Worm (Caenorhabditis elegans) whole organism, L3 larva: ENCODE data around the gene twk-16.

Experiments used
- R02D3.7 ChIP-seq: fragments of 150-350 bp; optimal IDR thresholded peaks from 2 replicates; lab custom pipeline; 2014; ENCODE audit warnings: missing biosample characterization, missing genetic modification characterization
- aly-2 ChIP-seq: fragments of 150-350 bp; optimal IDR thresholded peaks from 2 replicates; lab custom pipeline; 2014; ENCODE audit warnings: missing biosample characterization, missing genetic modification characterization
- ama-1 ChIP-seq: fragments of 150-350 bp; optimal IDR thresholded peaks from 2 replicates; lab custom pipeline; 2018
- ceh-16 ChIP-seq: sonication (generic microtip); optimal IDR thresholded peaks from 2 replicates; lab custom pipeline; 2017; ENCODE audit warnings: missing biosample characterization, missing genetic modification characterization
- ceh-28 ChIP-seq: fragments of 150-350 bp; optimal IDR thresholded peaks from 2 replicates; lab custom pipeline; 2014; ENCODE audit warnings: missing biosample characterization, missing genetic modification reagents, missing genetic modification characterization
- daf-12 ChIP-seq: fragments of 150-350 bp; optimal IDR thresholded peaks from 2 replicates; lab custom pipeline; 2014; ENCODE audit warnings: missing biosample characterization, missing genetic modification reagents, missing genetic modification characterization
- egl-27 ChIP-seq: sonication (generic microtip); optimal IDR thresholded peaks from 4 replicates; lab custom pipeline; 2017; ENCODE audit warnings: missing biosample characterization, missing genetic modification reagents, missing genetic modification characterization
- egl-5 ChIP-seq: fragments of 150-350 bp; optimal IDR thresholded peaks from 2 replicates; lab custom pipeline; 2017; ENCODE audit warnings: missing biosample characterization, missing genetic modification reagents, missing genetic modification characterization, inconsistent platforms
- elt-1 ChIP-seq: fragments of 150-350 bp; optimal IDR thresholded peaks from 2 replicates; lab custom pipeline; 2014; ENCODE audit warnings: missing biosample characterization, missing genetic modification characterization
- elt-2 ChIP-seq: sonication (generic microtip); optimal IDR thresholded peaks from 2 replicates; lab custom pipeline; 2016; ENCODE audit warnings: missing genetic modification reagents, mild to moderate bottlenecking, missing genetic modification characterization, missing compliant biosample characterization
- elt-3 ChIP-seq, 3 experiments: fragments of 150-350 bp in 1 of 3; sonication (generic microtip) in 2 of 3; optimal IDR thresholded peaks; 2 replicates in 2 of 3; 4 replicates in 1 of 3; lab custom pipeline; 2014 to 2017; ENCODE audit warnings: missing biosample characterization in 3 of 3, missing genetic modification characterization in 3 of 3
- eor-1 ChIP-seq, 2 experiments: fragments of 150-350 bp; optimal IDR thresholded peaks; 2 replicates each; lab custom pipeline; 2014 to 2018; ENCODE audit warnings: missing biosample characterization in 2 of 2, missing genetic modification characterization in 2 of 2
- fkh-10 ChIP-seq: sonication (generic microtip); optimal IDR thresholded peaks from 2 replicates; lab custom pipeline; 2017; ENCODE audit warnings: missing biosample characterization, missing genetic modification reagents, missing genetic modification characterization
- fkh-2 ChIP-seq: fragments of 150-350 bp; optimal IDR thresholded peaks from 2 replicates; lab custom pipeline; 2014; ENCODE audit warnings: missing biosample characterization, missing genetic modification reagents, missing genetic modification characterization
- fos-1 ChIP-seq: fragments of 150-350 bp; optimal IDR thresholded peaks from 2 replicates; lab custom pipeline; 2014; ENCODE audit warnings: missing biosample characterization, missing genetic modification characterization
- hmg-11 ChIP-seq: sonication (generic microtip); optimal IDR thresholded peaks from 2 replicates; lab custom pipeline; 2016; ENCODE audit warnings: missing genetic modification characterization, missing compliant biosample characterization
- jun-1 ChIP-seq: fragments of 150-350 bp; optimal IDR thresholded peaks from 2 replicates; lab custom pipeline; 2014; ENCODE audit warnings: missing biosample characterization, missing genetic modification reagents, missing genetic modification characterization
- lin-15B ChIP-seq: fragments of 150-350 bp; optimal IDR thresholded peaks from 2 replicates; lab custom pipeline; 2014; ENCODE audit warnings: missing biosample characterization, missing genetic modification characterization
- lin-39 ChIP-seq: fragments of 150-350 bp; optimal IDR thresholded peaks from 2 replicates; lab custom pipeline; 2018; ENCODE audit warnings: missing biosample characterization, missing genetic modification reagents, missing genetic modification characterization
- lsy-12 ChIP-seq: sonication (generic microtip); optimal IDR thresholded peaks from 2 replicates; lab custom pipeline; 2016; ENCODE audit warnings: mild to moderate bottlenecking, missing genetic modification characterization, missing compliant biosample characterization
- mml-1 ChIP-seq: fragments of 150-350 bp; sonication (generic microtip); optimal IDR thresholded peaks from 3 replicates; lab custom pipeline; 2014; ENCODE audit warnings: missing biosample characterization, missing genetic modification characterization
- nfya-1 ChIP-seq: sonication (generic microtip); optimal IDR thresholded peaks from 2 replicates; lab custom pipeline; 2017; ENCODE audit warnings: missing genetic modification characterization, mild to moderate bottlenecking, missing compliant biosample characterization, antibody characterized with exemption, moderate library complexity; ENCODE audit not compliant: insufficient read depth
- nhr-11 ChIP-seq: fragments of 150-350 bp; optimal IDR thresholded peaks from 2 replicates; lab custom pipeline; 2014; ENCODE audit warnings: missing biosample characterization, missing genetic modification characterization
- nhr-23 ChIP-seq: fragments of 150-350 bp; optimal IDR thresholded peaks from 2 replicates; lab custom pipeline; 2014; ENCODE audit warnings: missing biosample characterization, missing genetic modification reagents, missing genetic modification characterization
- nhr-237 ChIP-seq: fragments of 150-350 bp; optimal IDR thresholded peaks from 2 replicates; lab custom pipeline; 2014; ENCODE audit warnings: missing biosample characterization, missing genetic modification characterization
- nhr-25 ChIP-seq: sonication (generic microtip); optimal IDR thresholded peaks from 2 replicates; lab custom pipeline; 2017; ENCODE audit warnings: missing biosample characterization, missing genetic modification characterization
- nhr-43 ChIP-seq: sonication (generic microtip); optimal IDR thresholded peaks from 2 replicates; lab custom pipeline; 2016; ENCODE audit warnings: mild to moderate bottlenecking, missing genetic modification characterization, missing compliant biosample characterization; ENCODE audit not compliant: poor library complexity, severe bottlenecking
- pha-4 ChIP-seq: fragments of 150-350 bp; optimal IDR thresholded peaks from 2 replicates; lab custom pipeline; 2014; ENCODE audit warnings: missing biosample characterization, missing genetic modification reagents, missing genetic modification characterization
- pqm-1 ChIP-seq: fragments of 150-350 bp; optimal IDR thresholded peaks from 2 replicates; lab custom pipeline; 2017; ENCODE audit warnings: missing biosample characterization, missing genetic modification characterization, inconsistent platforms
- sea-2 ChIP-seq: fragments of 150-350 bp; sonication (generic microtip); optimal IDR thresholded peaks from 4 replicates; lab custom pipeline; 2014; ENCODE audit warnings: missing biosample characterization, missing genetic modification reagents, missing genetic modification characterization
- skn-1 ChIP-seq: fragments of 150-350 bp; optimal IDR thresholded peaks from 2 replicates; lab custom pipeline; 2014; ENCODE audit warnings: missing biosample characterization, missing genetic modification characterization
- snpc-4 ChIP-seq: fragments of 150-350 bp; optimal IDR thresholded peaks from 2 replicates; lab custom pipeline; 2014; ENCODE audit warnings: missing biosample characterization, missing genetic modification characterization
- tbx-2 ChIP-seq: sonication (generic microtip); optimal IDR thresholded peaks from 2 replicates; lab custom pipeline; 2016; ENCODE audit warnings: mild to moderate bottlenecking, missing genetic modification characterization, missing compliant biosample characterization
- unc-39 ChIP-seq: sonication (generic microtip); optimal IDR thresholded peaks from 4 replicates; lab custom pipeline; 2017; ENCODE audit warnings: missing biosample characterization, missing genetic modification characterization
- unc-62 ChIP-seq: fragments of 150-350 bp; sonication (generic microtip); optimal IDR thresholded peaks from 4 replicates; lab custom pipeline; 2014; ENCODE audit warnings: missing biosample characterization, missing genetic modification reagents, missing genetic modification characterization
- zag-1 ChIP-seq: fragments of 150-350 bp; optimal IDR thresholded peaks from 2 replicates; lab custom pipeline; 2014; ENCODE audit warnings: missing biosample characterization, missing genetic modification characterization
- ztf-11 ChIP-seq: fragments of 150-350 bp; optimal IDR thresholded peaks from 2 replicates; lab custom pipeline; 2014; ENCODE audit warnings: missing biosample characterization, missing genetic modification characterization
- ztf-4 ChIP-seq: fragments of 150-350 bp; optimal IDR thresholded peaks from 2 replicates; lab custom pipeline; 2014; ENCODE audit warnings: missing biosample characterization, missing genetic modification characterization

The twk-16 gene

DNA sequence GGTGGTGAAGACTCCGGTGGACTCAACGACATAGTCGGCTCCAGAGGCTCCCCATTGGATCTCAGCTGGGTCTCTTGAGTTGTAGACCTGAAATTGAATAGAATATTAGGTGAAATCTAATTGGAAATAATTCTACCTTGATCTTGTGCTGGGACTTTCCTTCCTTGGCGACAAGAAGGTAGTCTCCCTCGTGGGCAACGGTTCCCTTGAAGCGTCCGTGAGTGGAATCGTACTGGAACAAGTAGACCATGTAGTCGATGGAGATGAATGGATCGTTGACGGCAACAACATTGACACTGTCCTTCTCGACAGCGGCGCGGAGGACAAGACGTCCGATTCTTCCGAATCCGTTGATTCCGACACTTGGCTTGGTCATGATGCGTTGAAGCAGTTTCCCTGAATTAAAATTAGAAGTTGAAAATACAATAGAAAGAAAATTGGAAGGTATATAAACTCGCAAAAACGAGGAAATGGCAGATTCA, 32.1 kb downstream of the twk-16 start, which contains the start of gene gpd-3:
gpd-3 (minus strand) TSS at position 396 of the 482 bp plus-strand sequence.
- TF ChIP-seq nhr-43 (peak; percentile 71), ztf-4 (no peak), ama-1 (lab: Kevin White, UChicago) (peak; percentile 97)

DNA sequence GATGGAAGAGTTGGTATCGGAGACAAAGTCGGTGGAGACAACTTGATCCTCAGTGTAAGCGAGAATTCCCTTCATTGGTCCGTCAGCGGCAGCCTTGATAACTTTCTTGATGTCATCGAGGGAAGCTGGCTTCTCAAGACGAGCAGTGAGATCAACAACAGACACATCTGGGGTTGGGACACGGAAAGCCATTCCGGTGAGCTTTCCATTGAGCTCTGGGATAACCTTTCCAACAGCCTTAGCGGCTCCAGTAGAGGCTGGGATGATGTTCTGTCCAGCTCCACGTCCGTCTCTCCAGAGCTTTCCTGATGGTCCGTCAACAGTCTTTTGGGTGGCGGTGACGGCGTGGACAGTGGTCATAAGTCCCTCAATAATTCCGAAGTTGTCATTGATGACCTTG, 32.8 kb downstream of the twk-16 start:
- peak; percentile 9 for TF ChIP-seq ama-1 (lab: Kevin White, UChicago)

ce11 chrX:3114306-3115133, 33.6 kb downstream of the twk-16 start, which contains the start of gene gpd-2:
gpd-2 (minus strand) TSS chrX:3114689.
- TF ChIP-seq zag-1 (tag; lab: Kevin White, UChicago), result peak; percentile 22
- peak; percentile 9 for TF ChIP-seq pqm-1 (tag; lab: Kevin White, UChicago)
- peak; percentile 26 for TF ChIP-seq skn-1 (tag; lab: Kevin White, UChicago)
- TF ChIP-seq nhr-23 (tag; lab: Kevin White, UChicago), result no peak
- peak; percentile 84 for TF ChIP-seq ama-1 (lab: Kevin White, UChicago)
- peak; percentile 44 for TF ChIP-seq pha-4 (tag; lab: Kevin White, UChicago)
- no peak for TF ChIP-seq nhr-25
- no peak for TF ChIP-seq nhr-237 (tag; lab: Kevin White, UChicago)

DNA sequence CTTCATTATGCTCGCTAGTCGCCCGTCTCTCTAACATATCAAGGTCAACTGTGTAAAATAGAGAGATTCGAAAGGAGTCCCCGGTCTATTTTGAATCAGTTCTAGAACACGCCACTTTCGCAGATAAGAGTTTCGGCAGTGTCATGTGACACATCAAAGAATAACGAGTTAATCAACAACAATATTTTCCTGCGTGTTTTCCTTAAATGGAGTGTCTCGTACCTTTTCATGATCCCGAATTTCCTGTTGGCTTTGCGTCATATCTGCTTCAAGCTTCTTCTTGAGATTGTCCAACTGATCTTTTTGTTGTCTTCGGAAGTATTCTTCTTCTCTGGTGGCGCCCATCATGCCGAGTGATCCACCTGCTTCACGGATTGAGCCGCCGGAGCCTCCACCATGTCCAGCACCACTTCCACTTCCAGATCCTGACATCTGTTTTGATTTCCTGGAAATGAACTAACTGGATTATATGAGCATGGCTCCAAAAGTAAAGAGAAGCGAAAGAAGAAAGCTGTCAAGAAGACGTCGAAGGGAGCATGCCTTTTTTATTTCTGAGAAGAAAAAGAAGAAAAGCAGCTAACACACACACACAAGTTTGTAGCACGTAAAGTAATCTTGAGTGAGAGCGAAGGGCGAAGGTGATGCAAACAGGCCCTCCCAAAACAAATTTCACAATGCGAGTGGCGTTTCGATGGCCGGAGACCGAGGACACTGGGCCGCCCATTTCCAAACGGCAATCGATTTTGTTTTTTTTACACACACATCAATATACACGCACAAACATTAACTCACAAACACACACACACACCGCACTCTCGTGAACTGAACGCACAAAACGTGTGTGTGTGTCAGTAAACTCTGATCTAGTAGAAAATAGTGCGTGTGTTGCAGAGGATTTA, 34.5 kb downstream of the twk-16 start:
- TF ChIP-seq R02D3.7 (tag; lab: Kevin White, UChicago) (no peak), jun-1 (peak; percentile 15), elt-2 (tag; lab: Kevin White, UChicago) (peak; percentile 63), nhr-11 (tag; lab: Kevin White, UChicago) (peak; percentile 30), zag-1 (tag; lab: Kevin White, UChicago) (no peak), ztf-11 (tag; lab: Kevin White, UChicago) (no peak), ceh-28 (peak; percentile 55), nhr-25 (peak; percentile 62), nhr-43 (peak; percentile 74), lsy-12 (no peak), elt-3 (tag; optimal IDR thresholded peaks at IDR 0.05; lab: Kevin White, UChicago) (peak in 1 of 3 experiments; percentile 64), ztf-4 (no peak), lin-15B (no peak), pqm-1 (tag; lab: Kevin White, UChicago) (peak; percentile 67), lin-39 (tag; lab: Kevin White, UChicago) (peak; percentile 0), unc-39 (tag; lab: Kevin White, UChicago) (no peak), ama-1 (lab: Kevin White, UChicago) (peak; percentile 91), fos-1 (no peak), snpc-4 (no peak), fkh-2 (tag; lab: Kevin White, UChicago) (no peak), unc-62 (GFP tag; lab: Kevin White, UChicago) (peak; percentile 56), pha-4 (tag; lab: Kevin White, UChicago) (peak; percentile 91), nhr-23 (tag; lab: Kevin White, UChicago) (peak; percentile 61), elt-1 (tag; lab: Kevin White, UChicago) (no peak), nfya-1 (tag; lab: Kevin White, UChicago) (peak; percentile 21), egl-27 (no peak)
- TF ChIP-seq, all 47 proteins: peak for 14

ce11 chrX:3116033-3116876, 35.3 kb downstream of the twk-16 start, which contains the start of gene mai-1:
mai-1 (minus strand) TSS chrX:3116589.
- TF ChIP-seq nhr-23 (tag; lab: Kevin White, UChicago) (no peak), aly-2 (tag; lab: Kevin White, UChicago) (no peak), tbx-2 (tag; lab: Kevin White, UChicago) (peak; percentile 31), daf-12 (tag; lab: Kevin White, UChicago) (no peak), lin-39 (tag; lab: Kevin White, UChicago) (peak; percentile 87), sea-2 (GFP tag; lab: Kevin White, UChicago) (no peak), ceh-16 (no peak), hmg-11 (tag; lab: Kevin White, UChicago) (peak; percentile 68), mml-1 (no peak), eor-1 (tag; optimal IDR thresholded peaks at IDR 0.05; lab: Kevin White, UChicago) (no peak), fkh-10 (GFP tag; lab: Kevin White, UChicago) (peak; percentile 52), elt-3 (tag; optimal IDR thresholded peaks at IDR 0.05; lab: Kevin White, UChicago) (peak in 1 of 3 experiments; percentile 22), elt-1 (tag; lab: Kevin White, UChicago) (no peak), unc-62 (GFP tag; lab: Kevin White, UChicago) (no peak), ceh-28 (no peak), egl-5 (peak; percentile 90), nfya-1 (tag; lab: Kevin White, UChicago) (peak; percentile 71), nhr-25 (no peak), pha-4 (tag; lab: Kevin White, UChicago) (no peak)
